Fruit fly (Drosophila melanogaster) whole organism, wandering third instar larva: ENCODE data around the gene CG31835.
"Not testable (repeated sequence)": the region's sequence is repeated elsewhere in the genome, so short reads cannot be mapped to it uniquely, and the experiment has no call there.

ENCODE experiments used
- CrebA ChIP-seq: fragments of 200-800 bp; sonication (Bioruptor generic); optimal IDR thresholded peaks from 2 replicates; lab custom pipeline; 2016; ENCODE audit warnings: missing biosample characterization, mild to moderate bottlenecking, missing genetic modification characterization, borderline replicate concordance
- Dif ChIP-seq: fragments of 200-275, 200-300 bp; sonication (Bioruptor generic); optimal IDR thresholded peaks from 2 replicates; lab custom pipeline; 2018; ENCODE audit warnings: missing biosample characterization, missing genetic modification characterization; ENCODE audit not compliant: partially characterized antibody
- HLH106 ChIP-seq: fragments of 200-800 bp; optimal IDR thresholded peaks from 3 replicates; lab custom pipeline; 2019; ENCODE audit warnings: missing biosample characterization, mild to moderate bottlenecking, missing genetic modification characterization, moderate library complexity
- Mio ChIP-seq: sonication (Bioruptor generic); optimal IDR thresholded peaks from 2 replicates; lab custom pipeline; 2016; ENCODE audit warnings: missing biosample characterization, missing genetic modification characterization
- Myc ChIP-seq: fragments of >200 bp; optimal IDR thresholded peaks from 2 replicates; lab custom pipeline; 2017
- N ChIP-seq: fragments of >200 bp; optimal IDR thresholded peaks from 2 replicates; lab custom pipeline; 2018; ENCODE audit warnings: missing biosample characterization, missing external identifiers, missing genetic modification characterization
- OdsH ChIP-seq: fragments of 200-800 bp; sonication (Bioruptor generic); optimal IDR thresholded peaks from 2 replicates; lab custom pipeline; 2016; ENCODE audit warnings: missing biosample characterization, mild to moderate bottlenecking, missing genetic modification characterization
- Rel ChIP-seq, 2 experiments: fragments of 200-800 bp; sonication (Bioruptor generic) in 1 of 2; optimal IDR thresholded peaks; 2 replicates in 1 of 2; 3 replicates in 1 of 2; lab custom pipeline; 2016 to 2019; ENCODE audit warnings: mild to moderate bottlenecking in 2 of 2, missing biosample characterization in 2 of 2, missing genetic modification characterization in 2 of 2, moderate library complexity in 1 of 2
- Sp1 ChIP-seq: fragments of 200-800 bp; sonication (Bioruptor generic); optimal IDR thresholded peaks from 3 replicates; lab custom pipeline; 2019; ENCODE audit warnings: missing biosample characterization, mild to moderate bottlenecking, missing genetic modification characterization, moderate library complexity
- Vsx2 ChIP-seq: fragments of 200-300, 225-300 bp; sonication (Bioruptor generic); optimal IDR thresholded peaks from 2 replicates; lab custom pipeline; 2018; ENCODE audit warnings: missing biosample characterization, missing genetic modification characterization; ENCODE audit not compliant: partially characterized antibody
- br ChIP-seq: fragments of 200-800 bp; sonication (Bioruptor generic); optimal IDR thresholded peaks from 2 replicates; lab custom pipeline; 2016; ENCODE audit warnings: missing biosample characterization, missing genetic modification characterization
- dl ChIP-seq, 2 experiments: fragments of 175-275, 200-275 bp in 1 of 2; fragments of 200-275 bp in 1 of 2; sonication (Bioruptor generic); optimal IDR thresholded peaks; lab custom pipeline; 2018; ENCODE audit warnings: mild to moderate bottlenecking in 2 of 2, missing biosample characterization in 2 of 2, missing genetic modification characterization in 2 of 2, moderate library complexity in 2 of 2; ENCODE audit not compliant: partially characterized antibody in 2 of 2, insufficient read depth in 1 of 2
- dmrt93B ChIP-seq: fragments of 200-800 bp; sonication (Bioruptor generic); optimal IDR thresholded peaks from 2 replicates; lab custom pipeline; 2018; ENCODE audit warnings: missing biosample characterization, mild to moderate bottlenecking, missing genetic modification characterization
- dsf ChIP-seq: sonication (Bioruptor generic); optimal IDR thresholded peaks from 2 replicates; lab custom pipeline; 2016; ENCODE audit warnings: missing biosample characterization, missing genetic modification characterization, borderline replicate concordance
- fru ChIP-seq: fragments of 200-800 bp; sonication (Bioruptor generic); optimal IDR thresholded peaks from 3 replicates; lab custom pipeline; 2016; ENCODE audit warnings: missing biosample characterization, mild to moderate bottlenecking, missing genetic modification characterization
- h ChIP-seq: fragments of 200-800 bp; sonication (Bioruptor generic); optimal IDR thresholded peaks from 3 replicates; lab custom pipeline; 2016; ENCODE audit warnings: missing biosample characterization, mild to moderate bottlenecking, missing genetic modification characterization
- jim ChIP-seq: fragments of 175-275, 200-325 bp; sonication (Bioruptor generic); optimal IDR thresholded peaks from 2 replicates; lab custom pipeline; 2016; ENCODE audit warnings: missing biosample characterization, mild to moderate bottlenecking, missing genetic modification characterization
- pan ChIP-seq: fragments of >200 bp; optimal IDR thresholded peaks from 2 replicates; lab custom pipeline; 2017
- psq ChIP-seq: fragments of 200-800 bp; sonication (Bioruptor generic); optimal IDR thresholded peaks from 3 replicates; lab custom pipeline; 2017; ENCODE audit warnings: missing biosample characterization, mild to moderate bottlenecking, missing genetic modification characterization, moderate library complexity
- sage ChIP-seq: fragments of 200-800 bp; sonication (Bioruptor generic); optimal IDR thresholded peaks from 2 replicates; lab custom pipeline; 2016; ENCODE audit warnings: missing biosample characterization, mild to moderate bottlenecking, missing genetic modification characterization
- tai ChIP-seq: sonication (Bioruptor generic); optimal IDR thresholded peaks from 2 replicates; lab custom pipeline; 2016; ENCODE audit warnings: missing biosample characterization, missing genetic modification characterization

CG31835 gene

DNA sequence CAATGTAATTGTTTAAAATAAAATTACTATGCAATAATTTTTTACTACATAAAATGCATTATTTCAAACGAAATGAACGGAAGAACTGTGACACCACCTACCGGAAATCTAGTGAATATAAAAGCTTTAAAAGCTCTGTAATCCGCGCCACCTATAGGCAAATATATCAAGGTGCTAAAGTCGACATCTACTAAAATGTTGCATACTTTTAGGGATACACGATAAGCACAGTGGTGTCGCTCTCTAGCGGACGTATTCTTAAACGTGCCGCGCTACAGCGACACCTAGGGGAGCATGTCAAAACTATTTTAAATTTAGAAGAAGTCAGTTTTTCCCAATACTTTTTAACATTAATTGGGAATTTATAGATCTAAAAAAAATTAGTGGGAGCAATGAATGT lies 29.4 kb upstream of the CG31835 start (continued):
- TF ChIP-seq CrebA (GFP tag; lab: Kevin White, UChicago), result no peak
- TF ChIP-seq Mio, result peak; percentile 2
- TF ChIP-seq Vsx2 (GFP tag; lab: Kevin White, UChicago), result no peak
- TF ChIP-seq br (GFP tag; lab: Kevin White, UChicago), result peak; percentile 59
- TF ChIP-seq pan (lab: Kevin White, UChicago), result no peak
- TF ChIP-seq Myc, result peak; percentile 97

DNA sequence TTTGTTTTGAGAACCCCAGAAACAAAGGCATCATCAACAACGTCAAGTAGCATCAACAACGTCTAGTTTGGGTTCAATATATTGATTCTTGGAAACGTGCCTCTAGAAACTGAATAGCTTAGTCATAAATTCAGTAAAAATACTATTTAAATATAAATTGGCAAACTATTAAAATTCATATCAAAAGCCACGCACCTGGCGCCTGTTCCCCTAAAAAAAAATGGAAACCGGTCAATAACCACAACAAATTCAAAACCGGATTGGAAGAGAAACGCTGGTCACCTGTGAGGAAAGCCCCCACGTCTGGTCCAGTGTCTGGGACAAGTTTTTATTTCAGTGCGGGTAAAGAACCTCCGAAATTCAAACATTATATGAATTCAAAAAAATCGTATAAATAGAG lies 23.4 kb upstream of the CG31835 start, which contains the start of gene CG15282:
TSS of gene CG15282 (plus strand) at position 227 of the 400 bp plus-strand sequence.
- TF ChIP-seq dl (GFP tag; optimal IDR thresholded peaks at IDR 0.05; lab: Kevin White, UChicago; ENCODE audit: insufficient read depth in 1 of 2, partially characterized antibody in 2 of 2) (no peak), fru (GFP tag; lab: Kevin White, UChicago) (no peak), tai (GFP tag; lab: Kevin White, UChicago) (no peak), OdsH (GFP tag; lab: Kevin White, UChicago) (no peak), Rel (GFP tag; optimal IDR thresholded peaks at IDR 0.05; lab: Kevin White, UChicago) (no peak), Rel (tag; optimal IDR thresholded peaks at IDR 0.05; lab: Kevin White, UChicago) (peak; percentile 49), Dif (GFP tag; lab: Kevin White, UChicago) (peak; percentile 3), jim (GFP tag; lab: Kevin White, UChicago) (no peak)

DNA sequence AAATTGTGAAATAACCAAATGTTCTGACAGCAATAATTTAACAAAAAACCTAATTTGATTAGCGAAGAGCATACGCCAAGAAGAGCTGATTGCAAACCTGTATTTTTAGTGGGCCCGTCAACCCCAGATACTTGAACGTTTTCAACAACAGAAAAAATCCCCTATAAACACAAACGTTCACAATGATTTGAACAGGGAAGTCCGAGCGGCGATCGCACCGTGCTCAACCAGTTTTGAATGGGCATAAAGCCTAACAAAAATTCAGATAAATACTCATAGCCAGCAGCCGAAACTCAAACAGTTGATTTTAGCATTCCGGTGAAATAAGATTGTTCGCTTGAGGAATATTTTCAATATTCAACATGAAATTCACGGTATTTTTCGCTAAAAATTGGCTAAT lies 22.2 kb upstream of the CG31835 start, which contains the start of gene CG34165:
TSS of gene CG34165 (plus strand) at position 284 of the 400 bp plus-strand sequence.
- no peak for TF ChIP-seq Rel (GFP tag; optimal IDR thresholded peaks at IDR 0.05; lab: Kevin White, UChicago)
- TF ChIP-seq Rel (tag; optimal IDR thresholded peaks at IDR 0.05; lab: Kevin White, UChicago), result peak; percentile 90
- TF ChIP-seq OdsH (GFP tag; lab: Kevin White, UChicago), result no peak

DNA sequence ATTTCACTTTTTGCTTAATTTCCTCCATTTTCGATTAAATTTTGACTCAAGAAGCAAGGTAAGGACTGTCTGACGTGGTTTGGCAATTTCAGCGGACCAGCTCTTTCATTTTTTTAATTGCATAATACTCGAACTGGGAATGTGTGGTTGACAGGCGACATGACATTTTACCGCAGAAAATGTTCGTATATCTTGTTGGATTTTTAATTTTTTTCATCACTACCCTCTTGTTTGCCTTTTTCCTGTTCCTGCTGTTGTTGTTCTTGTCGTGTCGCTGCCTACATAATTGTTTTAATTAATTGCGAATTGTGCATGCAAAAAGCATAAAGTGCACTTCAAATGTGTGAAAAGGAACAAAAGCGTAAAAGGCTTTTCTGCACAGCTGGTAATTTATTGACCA lies 5.6 kb upstream of the CG31835 start, which contains the start of gene CG42685:
TSS of gene CG42685 (minus strand) at position 101 of the 400 bp plus-strand sequence.
- TF ChIP-seq psq (GFP tag; lab: Kevin White, UChicago), result no peak
- no peak for TF ChIP-seq Rel (GFP tag; optimal IDR thresholded peaks at IDR 0.05; lab: Kevin White, UChicago)
- no peak for TF ChIP-seq Rel (tag; optimal IDR thresholded peaks at IDR 0.05; lab: Kevin White, UChicago)
- no peak for TF ChIP-seq Sp1 (GFP tag; lab: Kevin White, UChicago)
- TF ChIP-seq N, result no peak
- no peak for TF ChIP-seq Mio
- no peak for TF ChIP-seq Dif (GFP tag; lab: Kevin White, UChicago)
- TF ChIP-seq, all 38 proteins: peak for 0

DNA sequence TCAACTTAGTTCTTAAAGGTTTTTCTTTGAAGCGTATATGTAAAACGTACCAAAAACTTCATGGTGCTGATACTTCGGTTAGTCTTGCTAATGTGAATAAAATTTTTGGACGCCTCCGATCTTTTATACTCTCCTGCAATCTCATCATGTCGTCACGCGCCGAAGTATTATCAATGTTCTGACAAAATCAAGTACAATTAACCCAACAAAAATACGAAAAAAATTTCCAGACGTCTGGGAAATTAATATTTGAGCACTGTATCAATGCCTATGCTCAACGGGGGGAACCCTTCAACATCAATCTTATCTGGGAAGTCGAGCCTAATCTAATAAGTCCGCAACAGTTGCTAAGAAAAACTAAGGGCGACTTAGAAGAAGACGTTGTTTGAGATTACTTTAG lies 2.0 kb downstream of the CG31835 start, which contains the start of gene CG31775:
TSS of gene CG31775 (minus strand) at position 101 of the 400 bp plus-strand sequence.
- TF ChIP-seq CrebA (GFP tag; lab: Kevin White, UChicago); HLH106; dl (GFP tag; optimal IDR thresholded peaks at IDR 0.05; lab: Kevin White, UChicago; ENCODE audit: insufficient read depth in 1 of 2, partially characterized antibody in 2 of 2): not testable (repeated sequence)

DNA sequence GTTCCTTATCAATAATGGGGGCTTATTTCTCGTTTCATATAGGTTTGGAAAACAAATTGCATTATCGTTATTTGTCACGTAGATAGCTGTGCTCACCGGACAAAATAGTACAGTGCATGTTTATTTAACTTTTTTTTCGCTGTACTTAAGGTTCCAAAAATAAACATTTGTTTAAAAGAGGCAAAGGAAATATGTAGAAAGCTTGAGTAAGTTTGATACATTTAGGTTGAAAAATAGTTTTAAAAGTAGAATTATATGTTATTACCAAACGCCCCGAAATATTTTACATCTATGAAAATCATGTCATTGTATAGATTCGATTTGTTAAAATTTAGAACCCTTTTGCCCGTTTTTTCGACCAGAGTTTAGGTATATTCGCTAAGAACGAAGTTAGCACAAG lies 4.0 kb downstream of the CG31835 start, which contains the start of gene CG42585:
TSS of gene CG42585 (plus strand) at position 301 of the 400 bp plus-strand sequence.
- TF ChIP-seq Myc; dsf (GFP tag; lab: Kevin White, UChicago); dmrt93B (GFP tag; lab: Kevin White, UChicago): not testable (repeated sequence)

DNA sequence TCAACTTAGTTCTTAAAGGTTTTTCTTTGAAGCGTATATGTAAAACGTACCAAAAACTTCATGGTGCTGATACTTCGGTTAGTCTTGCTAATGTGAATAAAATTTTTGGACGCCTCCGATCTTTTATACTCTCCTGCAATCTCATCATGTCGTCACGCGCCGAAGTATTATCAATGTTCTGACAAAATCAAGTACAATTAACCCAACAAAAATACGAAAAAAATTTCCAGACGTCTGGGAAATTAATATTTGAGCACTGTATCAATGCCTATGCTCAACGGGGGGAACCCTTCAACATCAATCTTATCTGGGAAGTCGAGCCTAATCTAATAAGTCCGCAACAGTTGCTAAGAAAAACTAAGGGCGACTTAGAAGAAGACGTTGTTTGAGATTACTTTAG lies 6.1 kb downstream of the CG31835 start, which contains the start of gene CG42586:
TSS of gene CG42586 (minus strand) at position 101 of the 400 bp plus-strand sequence.
- not testable (repeated sequence) for TF ChIP-seq Myc; h (GFP tag; lab: Kevin White, UChicago); sage

DNA sequence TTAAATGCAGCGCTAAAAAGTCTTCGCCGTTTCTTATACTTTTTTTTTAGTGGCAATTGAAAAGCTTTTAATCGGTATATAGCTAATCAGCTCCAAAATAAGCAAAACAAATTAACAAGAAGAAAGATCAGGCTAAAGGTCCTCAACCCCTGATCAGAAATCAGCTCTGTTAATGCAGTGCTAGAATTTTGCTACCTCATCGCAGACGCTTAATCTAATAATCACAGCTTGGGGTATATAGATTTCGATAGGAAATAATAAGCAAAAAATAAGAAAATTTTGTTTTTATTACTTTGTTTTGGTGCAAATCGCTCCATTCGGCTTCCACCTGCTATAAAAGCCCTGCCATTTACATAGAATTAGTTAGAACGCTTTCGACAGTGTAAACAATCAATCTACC lies 7.2 kb downstream of the CG31835 start, which contains the start of gene CG34166:
TSS of gene CG34166 (plus strand) at position 301 of the 400 bp plus-strand sequence.
- TF ChIP-seq fru (GFP tag; lab: Kevin White, UChicago); HLH106; tai (GFP tag; lab: Kevin White, UChicago): not testable (repeated sequence)
